Worm (Caenorhabditis elegans) whole organism, L1 larva: ENCODE data around the gene hpk-1.

Source experiments
- aly-2 ChIP-seq: fragments of 150-350 bp; optimal IDR thresholded peaks from 2 replicates; lab custom pipeline; 2014; ENCODE audit warnings: missing biosample characterization, missing genetic modification characterization
- ama-1 ChIP-seq: fragments of 150-350 bp; optimal IDR thresholded peaks from 2 replicates; lab custom pipeline; 2014
- ces-1 ChIP-seq: fragments of 150-350 bp; optimal IDR thresholded peaks from 2 replicates; lab custom pipeline; 2014; ENCODE audit warnings: missing biosample characterization, missing genetic modification reagents, missing genetic modification characterization
- egl-27 ChIP-seq, 2 experiments: fragments of 150-350 bp in 1 of 2; sonication (generic microtip); optimal IDR thresholded peaks; 3 replicates each; lab custom pipeline; 2017 to 2018; ENCODE audit warnings: missing biosample characterization in 2 of 2, missing genetic modification characterization in 2 of 2, missing genetic modification reagents in 2 of 2
- lin-35 ChIP-seq, 2 experiments: fragments of 150-350 bp; optimal IDR thresholded peaks; 2 replicates each; lab custom pipeline; 2014; ENCODE audit warnings: missing biosample characterization in 2 of 2, missing genetic modification characterization in 2 of 2, missing genetic modification reagents in 2 of 2
- lin-39 ChIP-seq: fragments of 150-350 bp; optimal IDR thresholded peaks from 2 replicates; lab custom pipeline; 2014; ENCODE audit warnings: missing biosample characterization, missing genetic modification reagents, missing genetic modification characterization
- nhr-11 ChIP-seq: fragments of 150-350 bp; optimal IDR thresholded peaks from 2 replicates; lab custom pipeline; 2014; ENCODE audit warnings: missing biosample characterization, missing genetic modification characterization
- nhr-76 ChIP-seq: sonication (generic microtip); optimal IDR thresholded peaks from 2 replicates; lab custom pipeline; 2017; ENCODE audit warnings: missing biosample characterization, missing genetic modification characterization
- rnt-1 ChIP-seq: sonication (generic microtip); optimal IDR thresholded peaks from 2 replicates; lab custom pipeline; 2016; ENCODE audit warnings: mild to moderate bottlenecking, missing genetic modification characterization, moderate library complexity, missing compliant biosample characterization
- skn-1 ChIP-seq: fragments of 150-350 bp; optimal IDR thresholded peaks from 2 replicates; lab custom pipeline; 2014; ENCODE audit warnings: missing biosample characterization, missing genetic modification characterization
- tbx-2 ChIP-seq: sonication (generic microtip); optimal IDR thresholded peaks from 2 replicates; lab custom pipeline; 2016; ENCODE audit warnings: missing genetic modification characterization, missing compliant biosample characterization
- unc-130 ChIP-seq: fragments of 150-350 bp; optimal IDR thresholded peaks from 2 replicates; lab custom pipeline; 2017; ENCODE audit warnings: missing biosample characterization, missing genetic modification characterization, inconsistent platforms
- ztf-11 ChIP-seq, 2 experiments: sonication (generic microtip); optimal IDR thresholded peaks; 2 replicates each; lab custom pipeline; 2016 to 2017; ENCODE audit warnings: missing genetic modification characterization in 2 of 2, missing biosample characterization in 1 of 2, missing compliant biosample characterization in 1 of 2

ce11 chrX:4256761-4257160 lies 39.7 kb upstream of the hpk-1 start, which contains the start of gene srv-6:
- TF ChIP-seq egl-27 (tag; optimal IDR thresholded peaks at IDR 0.05; lab: Kevin White, UChicago) (no peak), skn-1 (tag; lab: Kevin White, UChicago) (no peak), aly-2 (tag; lab: Kevin White, UChicago) (no peak), lin-39 (tag; lab: Kevin White, UChicago) (no peak), nhr-76 (tag; lab: Kevin White, UChicago) (no peak), lin-35 (GFP tag; optimal IDR thresholded peaks at IDR 0.05; lab: Kevin White, UChicago) (no peak), unc-130 (tag; lab: Kevin White, UChicago) (no peak), ztf-11 (tag; optimal IDR thresholded peaks at IDR 0.05; lab: Kevin White, UChicago) (no peak), ces-1 (no peak), rnt-1 (no peak), nhr-11 (no peak), tbx-2 (tag; lab: Kevin White, UChicago) (no peak), ama-1 (lab: Kevin White, UChicago) (no peak)
